Worm (Caenorhabditis elegans): ENCODE results near the gene lin-5.

The lin-5 gene

ce11 chrII:7857485-7858010 is 2.8 kb upstream of the lin-5 start, which contains the start of the genes cec-3 and T09A5.15 (continued):
- peak; percentile 43 to 68 (median 57) for TF ChIP-seq dpl-1 (GFP tag; optimal IDR thresholded peaks at IDR 0.05)
- peak; percentile 56 for TF ChIP-seq lin-14 (GFP tag; optimal IDR thresholded peaks at IDR 0.05)
- TF ChIP-seq mab-9 (GFP tag; IDR thresholded peaks at IDR 0.05), result no peak
- peak; percentile 11 for TF ChIP-seq unc-86 (tag; optimal IDR thresholded peaks at IDR 0.05)
- TF ChIP-seq C16A3.4 (tag; optimal IDR thresholded peaks at IDR 0.05), result peak; percentile 66
- peak; percentile 56 for TF ChIP-seq pax-3 (tag; optimal IDR thresholded peaks at IDR 0.05)
- TF ChIP-seq xbp-1 (tag; optimal IDR thresholded peaks at IDR 0.05), result peak; percentile 56
- peak; percentile 40 to 71 for TF ChIP-seq lin-35 (GFP tag; optimal IDR thresholded peaks at IDR 0.05)
- peak; percentile 48; the same call in 1 of the 2 replicates for TF ChIP-seq ceh-88 (GFP tag; IDR thresholded peaks at IDR 0.05)
- TF ChIP-seq grh-1 (GFP tag; IDR thresholded peaks at IDR 0.05), result no peak
- no peak for TF ChIP-seq unc-130 (tag; optimal IDR thresholded peaks at IDR 0.05)
- peak; percentile 20 for TF ChIP-seq lin-15B (tag; optimal IDR thresholded peaks at IDR 0.05)
- peak; percentile 54 to 83 for TF ChIP-seq lsy-2 (tag; optimal IDR thresholded peaks at IDR 0.05)
- TF ChIP-seq ama-1 (optimal IDR thresholded peaks at IDR 0.05), result no peak
- peak; percentile 61 for TF ChIP-seq nhr-20 (tag; optimal IDR thresholded peaks at IDR 0.05)
- peak; percentile 47 for TF ChIP-seq dsc-1 (tag; optimal IDR thresholded peaks at IDR 0.05)
- peak; percentile 45 for TF ChIP-seq skn-1 (tag; optimal IDR thresholded peaks at IDR 0.05)
- TF ChIP-seq ztf-4 (tag; optimal IDR thresholded peaks at IDR 0.05), result no peak
- TF ChIP-seq irx-1 (tag; optimal IDR thresholded peaks at IDR 0.05), result peak; percentile 8
- peak; percentile 73 for TF ChIP-seq nhr-47 (tag; optimal IDR thresholded peaks at IDR 0.05)
- peak; percentile 55 for TF ChIP-seq lir-3 (tag; optimal IDR thresholded peaks at IDR 0.05; ENCODE audit: poor library complexity)
- no peak for TF ChIP-seq ces-1 (GFP tag; optimal IDR thresholded peaks at IDR 0.05)
- peak in 1 of 2 experiments; percentile 63 for TF ChIP-seq ztf-11 (tag; optimal IDR thresholded peaks at IDR 0.05)
- peak in 2 of 3 experiments; percentile 20 to 33 for TF ChIP-seq ceh-82 (tag; optimal IDR thresholded peaks at IDR 0.05)
- peak; percentile 49 for TF ChIP-seq rnt-1 (tag; optimal IDR thresholded peaks at IDR 0.05)
- TF ChIP-seq zip-4 (GFP tag; optimal IDR thresholded peaks at IDR 0.05), result no peak
- no peak for TF ChIP-seq sptf-1 (tag; optimal IDR thresholded peaks at IDR 0.05)
- TF ChIP-seq nhr-71 (tag; optimal IDR thresholded peaks at IDR 0.05), result peak; percentile 77
- TF ChIP-seq nhr-85 (tag), result peak; percentile 40
- TF ChIP-seq snu-23 (GFP tag; optimal IDR thresholded peaks at IDR 0.05), result peak; percentile 72
- TF ChIP-seq fos-1 (tag; optimal IDR thresholded peaks at IDR 0.05), result no peak

ce11 chrII:7858101-7858500 is 2.3 kb upstream of the lin-5 start, which contains the start of gene sds-22:
Gene sds-22 (plus strand): TSS chrII:7858401.
- no peak for TF ChIP-seq C34B4.2 (tag; optimal IDR thresholded peaks at IDR 0.05)
- TF ChIP-seq efl-1 (optimal IDR thresholded peaks at IDR 0.05), result no peak
- TF ChIP-seq efl-1 (GFP tag; optimal IDR thresholded peaks at IDR 0.05 in 1 of 2), result peak in 1 of 2 experiments; percentile 83

ce11 chrII:7863480-7864125 is 3.2 kb downstream of the lin-5 start:
- TF ChIP-seq mdl-1 (tag; optimal IDR thresholded peaks at IDR 0.05) (no peak), lin-15B (tag; optimal IDR thresholded peaks at IDR 0.05) (peak; percentile 19), elt-2 (tag; optimal IDR thresholded peaks at IDR 0.05) (no peak), efl-1 (optimal IDR thresholded peaks at IDR 0.05) (peak in 1 of 2 experiments; percentile 23), efl-1 (GFP tag; optimal IDR thresholded peaks at IDR 0.05 in 1 of 2) (peak; percentile 54 to 89), dpl-1 (GFP tag; optimal IDR thresholded peaks at IDR 0.05) (no peak)

- TF ChIP-seq ceh-82 (tag; optimal IDR thresholded peaks at IDR 0.05), result peak in 1 of 3 experiments; percentile 7
- peak; percentile 20 for TF ChIP-seq rnt-1 (tag; optimal IDR thresholded peaks at IDR 0.05)
- TF ChIP-seq efl-1 (optimal IDR thresholded peaks at IDR 0.05), result peak; percentile 34 to 49
- TF ChIP-seq efl-1 (GFP tag; optimal IDR thresholded peaks at IDR 0.05 in 1 of 2), result peak; percentile 58 to 93
- TF ChIP-seq tbx-2 (tag; optimal IDR thresholded peaks at IDR 0.05), result no peak
- TF ChIP-seq swsn-7 (tag; optimal IDR thresholded peaks at IDR 0.05), result peak; percentile 2
- TF ChIP-seq vab-15 (tag; optimal IDR thresholded peaks at IDR 0.05), result peak; percentile 4
- peak; percentile 61 to 85 for TF ChIP-seq lsy-2 (tag; optimal IDR thresholded peaks at IDR 0.05)
- peak; percentile 85 for TF ChIP-seq F16B12.6 (tag; optimal IDR thresholded peaks at IDR 0.05)
- TF ChIP-seq nhr-84 (tag; optimal IDR thresholded peaks at IDR 0.05), result no peak
- TF ChIP-seq elt-2 (tag; optimal IDR thresholded peaks at IDR 0.05), result peak; percentile 4
- TF ChIP-seq ztf-11 (tag; optimal IDR thresholded peaks at IDR 0.05), result no peak
- peak; percentile 9 for TF ChIP-seq unc-130 (tag; optimal IDR thresholded peaks at IDR 0.05)
- TF ChIP-seq snu-23 (GFP tag; optimal IDR thresholded peaks at IDR 0.05), result peak; percentile 20
- peak; percentile 58 for TF ChIP-seq mep-1 (tag; optimal IDR thresholded peaks at IDR 0.05)
- peak; percentile 32 to 55 (median 55) for TF ChIP-seq dpl-1 (GFP tag; optimal IDR thresholded peaks at IDR 0.05)
- peak; percentile 19 for TF ChIP-seq nhr-71 (tag; optimal IDR thresholded peaks at IDR 0.05)
- TF ChIP-seq sup-37 (GFP tag; optimal IDR thresholded peaks at IDR 0.05), result no peak
- no peak for TF ChIP-seq snpc-4 (tag; optimal IDR thresholded peaks at IDR 0.05)
- no peak for TF ChIP-seq unc-86 (tag; optimal IDR thresholded peaks at IDR 0.05)
- peak; percentile 27 for TF ChIP-seq blmp-1 (tag; optimal IDR thresholded peaks at IDR 0.05)
- TF ChIP-seq xbp-1 (tag; optimal IDR thresholded peaks at IDR 0.05), result peak; percentile 49
Measured at ce11 chrII:7864207-7864606, 3.8 kb downstream of the lin-5 start, which contains the start of gene ostb-1. Gene ostb-1 (plus strand): TSS chrII:7864507.
